Worm (Caenorhabditis elegans) whole organism, L2 larva: Measurements from ENCODE around the gene athp-2.

Source experiments
- ZK546.5 ChIP-seq: sonication (generic microtip); optimal IDR thresholded peaks from 2 replicates; lab custom pipeline; 2017; ENCODE audit warnings: missing biosample characterization, missing genetic modification characterization
- unc-55 ChIP-seq: fragments of 150-350 bp; sonication (generic microtip); optimal IDR thresholded peaks from 3 replicates; lab custom pipeline; 2014; ENCODE audit warnings: missing biosample characterization, missing genetic modification reagents, missing genetic modification characterization

ce11 chrII:4297259-4297658 lies 42.7 kb upstream of the athp-2 start:
- TF ChIP-seq unc-55: no peak
- TF ChIP-seq ZK546.5 (tag; lab: Kevin White, UChicago): no peak
